Worm (Caenorhabditis elegans) whole organism, L4/young adult: ENCODE data around the gene str-263.

Experiments
- W03F9.2 ChIP-seq: fragments of 150-350 bp; optimal IDR thresholded peaks from 2 replicates; lab custom pipeline; 2014; ENCODE audit warnings: missing biosample characterization, missing genetic modification characterization
- dao-5 ChIP-seq: sonication (generic microtip); optimal IDR thresholded peaks from 2 replicates; lab custom pipeline; 2016; ENCODE audit warnings: missing genotype, missing genetic modification characterization, moderate library complexity, missing compliant biosample characterization
- him-1 ChIP-seq: sonication (generic microtip); optimal IDR thresholded peaks from 2 replicates; lab custom pipeline; 2016; ENCODE audit warnings: missing genotype, missing genetic modification reagents, missing genetic modification characterization, missing compliant biosample characterization

str-263 gene

ce11 chrV:15612886-15613285, at the start of gene str-263:
str-263 (plus strand) TSS chrV:15613186.
- no peak for TF ChIP-seq dao-5 (tag; lab: Kevin White, UChicago)
- TF ChIP-seq him-1 (tag; lab: Kevin White, UChicago) = no peak
- no peak for TF ChIP-seq W03F9.2 (tag; lab: Kevin White, UChicago)

- no peak for TF ChIP-seq dao-5 (tag; lab: Kevin White, UChicago)
These were observed 49.5 kb upstream of the str-263 start for ce11 chrV:15563477-15563876.

- TF ChIP-seq W03F9.2 (tag; lab: Kevin White, UChicago) (no peak), him-1 (tag; lab: Kevin White, UChicago) (no peak)
These were observed 49.0 kb upstream of the str-263 start for ce11 chrV:15563985-15564384.

- TF ChIP-seq him-1 (tag; lab: Kevin White, UChicago) (peak; percentile 22), W03F9.2 (tag; lab: Kevin White, UChicago) (no peak)
These were observed 46.3 kb upstream of the str-263 start for ce11 chrV:15566511-15567178.

ce11 chrV:15567344-15567804, 45.6 kb upstream of the str-263 start, which contains the start of gene acs-2:
acs-2 (plus strand) TSS chrV:15567394.
- TF ChIP-seq dao-5 (tag; lab: Kevin White, UChicago) = no peak
- no peak for TF ChIP-seq W03F9.2 (tag; lab: Kevin White, UChicago)
- TF ChIP-seq him-1 (tag; lab: Kevin White, UChicago) = no peak

- no peak for TF ChIP-seq dao-5 (tag; lab: Kevin White, UChicago)
- TF ChIP-seq W03F9.2 (tag; lab: Kevin White, UChicago) = no peak
- TF ChIP-seq him-1 (tag; lab: Kevin White, UChicago) = no peak
These were observed 44.6 kb upstream of the str-263 start for ce11 chrV:15568381-15568780.

ce11 chrV:15569702-15570430, 43.1 kb upstream of the str-263 start, which contains the start of gene lsm-5:
lsm-5 (plus strand) TSS chrV:15570380.
- no peak for TF ChIP-seq dao-5 (tag; lab: Kevin White, UChicago)
- TF ChIP-seq him-1 (tag; lab: Kevin White, UChicago) = no peak
- no peak for TF ChIP-seq W03F9.2 (tag; lab: Kevin White, UChicago)

- no peak for TF ChIP-seq dao-5 (tag; lab: Kevin White, UChicago)
- TF ChIP-seq W03F9.2 (tag; lab: Kevin White, UChicago) = no peak
- TF ChIP-seq him-1 (tag; lab: Kevin White, UChicago) = no peak
These were observed 41.9 kb upstream of the str-263 start, which contains the start of gene fbxa-95 for ce11 chrV:15571006-15571526. fbxa-95 (plus strand) TSS chrV:15571476.

- TF ChIP-seq him-1 (tag; lab: Kevin White, UChicago) (no peak), dao-5 (tag; lab: Kevin White, UChicago) (no peak), W03F9.2 (tag; lab: Kevin White, UChicago) (no peak)
These were observed 40.4 kb upstream of the str-263 start, which contains the start of gene fbxa-94 for ce11 chrV:15572613-15573012. fbxa-94 (plus strand) TSS chrV:15572913.

- no peak for TF ChIP-seq him-1 (tag; lab: Kevin White, UChicago)
- no peak for TF ChIP-seq dao-5 (tag; lab: Kevin White, UChicago)
- no peak for TF ChIP-seq W03F9.2 (tag; lab: Kevin White, UChicago)
These were observed 37.7 kb upstream of the str-263 start, which contains the start of gene mdt-28 for ce11 chrV:15575305-15575704. mdt-28 (minus strand) TSS chrV:15575405.

- TF ChIP-seq W03F9.2 (tag; lab: Kevin White, UChicago) = no peak
These were observed 35.5 kb upstream of the str-263 start, which contains the start of gene atx-3 for ce11 chrV:15577395-15577896. atx-3 (minus strand) TSS chrV:15577445.

- no peak for TF ChIP-seq him-1 (tag; lab: Kevin White, UChicago)
These were observed 34.6 kb upstream of the str-263 start, which contains the start of gene F28F8.9 for ce11 chrV:15578386-15578785. F28F8.9 (minus strand) TSS chrV:15578673.

ce11 chrV:15590183-15590667, 22.8 kb upstream of the str-263 start, which contains the start of gene F28F8.7:
F28F8.7 (minus strand) TSS chrV:15590617.
- peak; percentile 92 for TF ChIP-seq him-1 (tag; lab: Kevin White, UChicago)
